Worm (Caenorhabditis elegans) whole organism, L2 larva: Measurements from ENCODE around the gene fbxa-156.

Experiments
- F13H6.1 ChIP-seq: sonication (generic microtip); optimal IDR thresholded peaks from 2 replicates; lab custom pipeline; 2016; ENCODE audit warnings: missing genetic modification characterization, missing compliant biosample characterization
- R02D3.7 ChIP-seq: fragments of 150-350 bp; optimal IDR thresholded peaks from 2 replicates; lab custom pipeline; 2014; ENCODE audit warnings: missing biosample characterization, missing genetic modification characterization
- Y55F3AM.14 ChIP-seq: fragments of 200-800 bp; sonication (Bioruptor generic); optimal IDR thresholded peaks from 2 replicates; lab custom pipeline; 2018; ENCODE audit warnings: mild to moderate bottlenecking, missing genetic modification characterization, missing compliant biosample characterization
- ZK546.5 ChIP-seq: sonication (generic microtip); optimal IDR thresholded peaks from 2 replicates; lab custom pipeline; 2017; ENCODE audit warnings: missing biosample characterization, missing genetic modification characterization
- ceh-82 ChIP-seq: fragments of 150-350 bp; optimal IDR thresholded peaks from 2 replicates; lab custom pipeline; 2014; ENCODE audit warnings: missing biosample characterization, missing genetic modification characterization
- elt-1 ChIP-seq: fragments of 150-350 bp; optimal IDR thresholded peaks from 2 replicates; lab custom pipeline; 2014; ENCODE audit warnings: missing biosample characterization, missing genetic modification characterization
- fos-1 ChIP-seq: fragments of 150-350 bp; optimal IDR thresholded peaks from 2 replicates; lab custom pipeline; 2014; ENCODE audit warnings: missing biosample characterization, missing genetic modification characterization
- gmeb-1 ChIP-seq: fragments of 150-350 bp; optimal IDR thresholded peaks from 2 replicates; lab custom pipeline; 2014; ENCODE audit warnings: missing biosample characterization, missing genetic modification characterization
- lsy-2 ChIP-seq, 2 experiments: fragments of 150-350 bp in 1 of 2; sonication (generic microtip) in 1 of 2; optimal IDR thresholded peaks; 2 replicates each; lab custom pipeline; 2014 to 2017; ENCODE audit warnings: missing biosample characterization in 2 of 2, missing genetic modification characterization in 2 of 2
- mdl-1 ChIP-seq, 2 experiments: fragments of 150-350 bp in 1 of 2; sonication (generic microtip) in 1 of 2; optimal IDR thresholded peaks; 2 replicates each; lab custom pipeline; 2017; ENCODE audit warnings: missing biosample characterization in 2 of 2, missing genetic modification characterization in 2 of 2
- nhr-25 ChIP-seq: fragments of 150-350 bp; sonication (generic microtip); optimal IDR thresholded peaks from 3 replicates; lab custom pipeline; 2014; ENCODE audit warnings: missing biosample characterization, missing genetic modification characterization
- nhr-6 ChIP-seq: fragments of 150-350 bp; optimal IDR thresholded peaks from 2 replicates; lab custom pipeline; 2014; ENCODE audit warnings: missing biosample characterization, missing genetic modification characterization
- unc-55 ChIP-seq: fragments of 150-350 bp; sonication (generic microtip); optimal IDR thresholded peaks from 3 replicates; lab custom pipeline; 2014; ENCODE audit warnings: missing biosample characterization, missing genetic modification reagents, missing genetic modification characterization
- unc-62 ChIP-seq: fragments of 150-350 bp; optimal IDR thresholded peaks from 2 replicates; lab custom pipeline; 2014; ENCODE audit warnings: missing biosample characterization, missing genetic modification reagents, missing genetic modification characterization

ce11 chrV:17935857-17936256, 39.3 kb upstream of the fbxa-156 start:
- TF ChIP-seq unc-55 (GFP tag; lab: Kevin White, UChicago), result no peak
- TF ChIP-seq F13H6.1, result no peak
- no peak for TF ChIP-seq fos-1
- TF ChIP-seq nhr-25 (tag; lab: Kevin White, UChicago), result no peak
- no peak for TF ChIP-seq ZK546.5
- TF ChIP-seq unc-62, result no peak
- TF ChIP-seq mdl-1 (tag; optimal IDR thresholded peaks at IDR 0.05; lab: Kevin White, UChicago), result no peak
- no peak for TF ChIP-seq Y55F3AM.14
- no peak for TF ChIP-seq nhr-6 (tag; lab: Kevin White, UChicago)
- TF ChIP-seq ceh-82 (tag; lab: Kevin White, UChicago), result no peak
- no peak for TF ChIP-seq elt-1 (tag; lab: Kevin White, UChicago)
- TF ChIP-seq R02D3.7 (tag; lab: Kevin White, UChicago), result no peak
- TF ChIP-seq lsy-2 (tag; optimal IDR thresholded peaks at IDR 0.05; lab: Kevin White, UChicago), result no peak
- TF ChIP-seq gmeb-1, result no peak
